Fruit fly (Drosophila melanogaster): ENCODE data around the gene CG8461.

CG8461 gene

dm6 chr3R:14557480-14558354, 44.3 kb upstream of the CG8461 start, which contains the start of gene Pde6:
Gene Pde6, minus strand, starts transcription at chr3R:14558304.
- TF ChIP-seq E2f1 (GFP tag; IDR thresholded peaks at IDR 0.05) = peak; percentile 46; the same call in 1 of the 2 replicates
- no peak for TF ChIP-seq dati (GFP tag; IDR thresholded peaks at IDR 0.05)
- TF ChIP-seq CG2199 (GFP tag; IDR thresholded peaks at IDR 0.05) = peak; percentile 43; the same call in 1 of the 3 replicates
- peak; percentile 20; the same call in 1 of the 3 replicates for TF ChIP-seq CG34224 (GFP tag; IDR thresholded peaks at IDR 0.05; ENCODE audit: partially characterized antibody)
- TF ChIP-seq Trl (optimal IDR thresholded peaks at IDR 0.05) = peak; percentile 79 to 93
- TF ChIP-seq Trl (GFP tag; optimal IDR thresholded peaks at IDR 0.05) = no peak
- TF ChIP-seq amos (GFP tag; IDR thresholded peaks at IDR 0.05; ENCODE audit: partially characterized antibody) = peak; percentile 26; the same call in 1 of the 2 replicates
- TF ChIP-seq CG8290 (GFP tag; optimal IDR thresholded peaks at IDR 0.05) = no peak
- TF ChIP-seq CG8290 (tag; optimal IDR thresholded peaks at IDR 0.05) = peak in 1 of 2 experiments; percentile 61
- TF ChIP-seq CTCF (GFP tag; optimal IDR thresholded peaks at IDR 0.05) = no peak
- TF ChIP-seq CG34422 (GFP tag; IDR thresholded peaks at IDR 0.05) = peak; percentile 21; the same call in 1 of the 3 replicates
- TF ChIP-seq HLHmδ (GFP tag; optimal IDR thresholded peaks at IDR 0.05) = peak; percentile 33
- TF ChIP-seq sr (GFP tag; IDR thresholded peaks at IDR 0.05) = peak; percentile 6; the same call in 1 of the 3 replicates
- TF ChIP-seq CG12769 (tag; optimal IDR thresholded peaks at IDR 0.05) = peak; percentile 53
- no peak for TF ChIP-seq HLH54F (GFP tag; optimal IDR thresholded peaks at IDR 0.05)
- peak; percentile 66; the same call in 1 of the 2 replicates for TF ChIP-seq Bgb (GFP tag; IDR thresholded peaks at IDR 0.05; ENCODE audit: partially characterized antibody)
- TF ChIP-seq Optix (GFP tag; IDR thresholded peaks at IDR 0.05) = 0 out of 3 replicates have a peak, but pooled peaks have one; percentile 35
- no peak for TF ChIP-seq CG6813 (GFP tag; optimal IDR thresholded peaks at IDR 0.05)
- TF ChIP-seq sim (GFP tag; IDR thresholded peaks at IDR 0.05) = no peak
- TF ChIP-seq CG4617 (GFP tag; optimal IDR thresholded peaks at IDR 0.05; ENCODE audit: borderline replicate concordance) = no peak
- peak; percentile 27; the same call in 1 of the 2 replicates for TF ChIP-seq bbx (GFP tag; IDR thresholded peaks at IDR 0.05; ENCODE audit: partially characterized antibody)
- peak; percentile 19; the same call in 1 of the 4 replicates for TF ChIP-seq Gug (GFP tag; IDR thresholded peaks at IDR 0.05)
- TF ChIP-seq tna (GFP tag; IDR thresholded peaks at IDR 0.05; ENCODE audit: partially characterized antibody) = 0 out of 2 replicates have a peak, but pooled peaks have one; percentile 30
- peak; percentile 1 for TF ChIP-seq Hey (tag; optimal IDR thresholded peaks at IDR 0.05)
- peak; percentile 86 for TF ChIP-seq CG3065 (GFP tag; optimal IDR thresholded peaks at IDR 0.05)
- TF ChIP-seq Jarid2 (GFP tag; optimal IDR thresholded peaks at IDR 0.05) = peak; percentile 82
- TF ChIP-seq Nf-YC (tag; optimal IDR thresholded peaks at IDR 0.05) = no peak
- TF ChIP-seq sug (tag; optimal IDR thresholded peaks at IDR 0.05) = peak; percentile 85
- TF ChIP-seq CG8089 (GFP tag; optimal IDR thresholded peaks at IDR 0.05) = no peak
- peak; percentile 70; the same call in 1 of the 2 replicates for TF ChIP-seq rib (GFP tag; IDR thresholded peaks at IDR 0.05)
- TF ChIP-seq Nf-YA (GFP tag; IDR thresholded peaks at IDR 0.05) = peak; percentile 57
- TF ChIP-seq Abd-B (GFP tag; optimal IDR thresholded peaks at IDR 0.05) = no peak
- TF ChIP-seq NFAT (GFP tag; IDR thresholded peaks at IDR 0.05) = 0 out of 2 replicates have a peak, but pooled peaks have one; percentile 19
- TF ChIP-seq CG14441 (GFP tag; IDR thresholded peaks at IDR 0.05) = 0 out of 2 replicates have a peak, but pooled peaks have one; percentile 16
- no peak for TF ChIP-seq dimm (GFP tag; IDR thresholded peaks at IDR 0.05)
- TF ChIP-seq esg (GFP tag; conservative IDR thresholded peaks at IDR 0.05) = no peak
- no peak for TF ChIP-seq Dip3 (GFP tag; optimal IDR thresholded peaks at IDR 0.05)
- TF ChIP-seq sens-2 (GFP tag; IDR thresholded peaks at IDR 0.05) = no peak
- TF ChIP-seq yki (optimal IDR thresholded peaks at IDR 0.05) = peak; percentile 16
- peak in 1 of 2 experiments; percentile 26 for TF ChIP-seq crp (GFP tag; optimal IDR thresholded peaks at IDR 0.05)
- 0 out of 3 replicates have a peak, but pooled peaks have one; percentile 9 for TF ChIP-seq hb (GFP tag; IDR thresholded peaks at IDR 0.05; ENCODE audit: partially characterized antibody)
- 0 out of 2 replicates have a peak, but pooled peaks have one; percentile 20 for TF ChIP-seq Scr (GFP tag; IDR thresholded peaks at IDR 0.05; ENCODE audit: partially characterized antibody)
- TF ChIP-seq CG12659 (GFP tag; optimal IDR thresholded peaks at IDR 0.05) = no peak
- peak; percentile 54 for TF ChIP-seq Ravus (GFP tag; IDR thresholded peaks at IDR 0.05)
- TF ChIP-seq zen2 (GFP tag; IDR thresholded peaks at IDR 0.05; ENCODE audit: partially characterized antibody) = peak; percentile 51; the same call in 1 of the 3 replicates
- TF ChIP-seq CG10209 (GFP tag; optimal IDR thresholded peaks at IDR 0.05) = no peak
- TF ChIP-seq knrl (GFP tag; IDR thresholded peaks at IDR 0.05; ENCODE audit: partially characterized antibody) = 0 out of 3 replicates have a peak, but pooled peaks have one; percentile 13
- TF ChIP-seq ERR (GFP tag; optimal IDR thresholded peaks at IDR 0.05) = no peak
